Worm (Caenorhabditis elegans) whole organism, L4 larva: Measurements from ENCODE around the gene mrpl-12.
A peak's percentile ranks its signal among the peaks of the same experiment; 100 is the strongest.

Experiments used
- F10B5.3 ChIP-seq: sonication (generic microtip); optimal IDR thresholded peaks from 2 replicates; lab custom pipeline; 2016; ENCODE audit warnings: mild to moderate bottlenecking, missing genetic modification characterization, missing compliant biosample characterization
- F37D6.2 ChIP-seq: sonication (generic microtip); optimal IDR thresholded peaks from 2 replicates; lab custom pipeline; 2016; ENCODE audit warnings: mild to moderate bottlenecking, missing genetic modification characterization, missing compliant biosample characterization
- F49E8.2 ChIP-seq: sonication (generic microtip); optimal IDR thresholded peaks from 2 replicates; lab custom pipeline; 2016; ENCODE audit warnings: missing compliant biosample characterization, mild to moderate bottlenecking, missing genetic modification characterization, borderline replicate concordance
- T20F7.1 ChIP-seq: fragments of 200-800 bp; sonication (Bioruptor generic); optimal IDR thresholded peaks from 2 replicates; lab custom pipeline; 2018; ENCODE audit warnings: mild to moderate bottlenecking, missing genetic modification characterization, missing compliant biosample characterization
- Y48G9A.11 ChIP-seq: fragments of 200-800 bp; sonication (Bioruptor generic); IDR thresholded peaks from 2 replicates; pipeline ENCODE4 v1.3.6; 2022; ENCODE audit warnings: missing genetic modification reagents, missing genetic modification characterization, missing compliant biosample characterization
- Y75B8A.6 ChIP-seq: fragments of 200-800 bp; sonication (Bioruptor generic); IDR thresholded peaks from 2 replicates; pipeline ENCODE4 v1.3.6; 2022; ENCODE audit warnings: missing genetic modification reagents, missing genetic modification characterization, missing compliant biosample characterization
- aha-1 ChIP-seq: fragments of 150-350 bp; peaks from one replicate; lab custom pipeline; 2014; ENCODE audit warnings: missing biosample characterization, missing genetic modification characterization
- ceh-32 ChIP-seq: sonication (generic microtip); optimal IDR thresholded peaks from 2 replicates; lab custom pipeline; 2016; ENCODE audit warnings: mild to moderate bottlenecking, missing genetic modification characterization, missing compliant biosample characterization; ENCODE audit not compliant: poor library complexity
- ceh-44 ChIP-seq: fragments of 200-800 bp; sonication (Bioruptor generic); IDR thresholded peaks from 2 replicates; pipeline ENCODE4 v1.3.6; 2022; ENCODE audit warnings: missing genetic modification reagents, missing genetic modification characterization, missing compliant biosample characterization
- ceh-82 ChIP-seq: sonication (generic microtip); optimal IDR thresholded peaks from 2 replicates; lab custom pipeline; 2017; ENCODE audit warnings: missing biosample characterization, missing genetic modification characterization
- ces-1 ChIP-seq: fragments of 150-350 bp; sonication (generic microtip); optimal IDR thresholded peaks from 4 replicates; lab custom pipeline; 2014; ENCODE audit warnings: missing biosample characterization, missing genetic modification reagents, missing genetic modification characterization
- cey-2 ChIP-seq: sonication (generic microtip); optimal IDR thresholded peaks from 3 replicates; lab custom pipeline; 2017; ENCODE audit warnings: missing genetic modification characterization, mild to moderate bottlenecking, missing compliant biosample characterization, antibody characterized with exemption, borderline replicate concordance; ENCODE audit not compliant: insufficient read depth
- egl-43 ChIP-seq: fragments of 200-800 bp; sonication (Bioruptor generic); IDR thresholded peaks from 2 replicates; pipeline ENCODE4 v1.3.6; 2022; ENCODE audit warnings: missing genetic modification reagents, missing genetic modification characterization, missing compliant biosample characterization
- fkh-10 ChIP-seq: fragments of 150-350 bp; optimal IDR thresholded peaks from 2 replicates; lab custom pipeline; 2014; ENCODE audit warnings: missing biosample characterization, missing genetic modification reagents, missing genetic modification characterization
- fos-1 ChIP-seq: fragments of 150-350 bp; optimal IDR thresholded peaks from 2 replicates; lab custom pipeline; 2014; ENCODE audit warnings: missing biosample characterization, missing genetic modification characterization
- hlh-30 ChIP-seq: sonication (generic microtip); optimal IDR thresholded peaks from 2 replicates; lab custom pipeline; 2017; ENCODE audit warnings: antibody characterized with exemption, mild to moderate bottlenecking, missing genetic modification characterization, missing compliant biosample characterization; ENCODE audit not compliant: insufficient read depth
- hmg-1.1 ChIP-seq: fragments of 200-800 bp; sonication (Bioruptor generic); IDR thresholded peaks from 2 replicates; pipeline ENCODE4 v1.3.6; 2022; ENCODE audit warnings: missing genetic modification reagents, missing genetic modification characterization, missing compliant biosample characterization
- lim-7 ChIP-seq: fragments of 200-800 bp; sonication (Bioruptor generic); IDR thresholded peaks from 2 replicates; pipeline ENCODE4 v1.3.6; 2022; ENCODE audit warnings: missing genetic modification characterization, missing compliant biosample characterization
- lin-1 ChIP-seq: fragments of 200-800 bp; sonication (Bioruptor generic); IDR thresholded peaks from 2 replicates; pipeline ENCODE4 v1.3.6; 2022; ENCODE audit warnings: missing genetic modification reagents, missing genetic modification characterization, missing compliant biosample characterization
- lsy-2 ChIP-seq, 2 experiments: fragments of 150-350 bp in 1 of 2; sonication (generic microtip) in 1 of 2; optimal IDR thresholded peaks; 2 replicates each; lab custom pipeline; 2014 to 2017; ENCODE audit warnings: missing biosample characterization in 2 of 2, missing genetic modification characterization in 2 of 2
- mdl-1 ChIP-seq, 2 experiments: fragments of 150-350 bp in 1 of 2; sonication (generic microtip) in 1 of 2; optimal IDR thresholded peaks; 2 replicates each; lab custom pipeline; 2014 to 2017; ENCODE audit warnings: missing biosample characterization in 2 of 2, missing genetic modification characterization in 2 of 2
- mxl-3 ChIP-seq: fragments of 200-800 bp; sonication (Bioruptor generic); optimal IDR thresholded peaks from 2 replicates; lab custom pipeline; 2018; ENCODE audit warnings: mild to moderate bottlenecking, missing genetic modification characterization, missing compliant biosample characterization
- nhr-111 ChIP-seq: fragments of 200-800 bp; sonication (Bioruptor generic); optimal IDR thresholded peaks from 2 replicates; lab custom pipeline; 2018; ENCODE audit warnings: mild to moderate bottlenecking, missing genetic modification characterization, missing compliant biosample characterization
- nhr-237 ChIP-seq: sonication (generic microtip); optimal IDR thresholded peaks from 2 replicates; lab custom pipeline; 2017; ENCODE audit warnings: missing biosample characterization, missing genetic modification characterization
- nhr-25 ChIP-seq: sonication (generic microtip); optimal IDR thresholded peaks from 2 replicates; lab custom pipeline; 2017; ENCODE audit warnings: missing genetic modification characterization, mild to moderate bottlenecking, missing compliant biosample characterization, antibody characterized with exemption, moderate library complexity, borderline replicate concordance; ENCODE audit not compliant: insufficient read depth
- nhr-28 ChIP-seq: fragments of 150-350 bp; optimal IDR thresholded peaks from 2 replicates; lab custom pipeline; 2014; ENCODE audit warnings: missing biosample characterization, missing genetic modification characterization
- nhr-6 ChIP-seq: fragments of 150-350 bp; optimal IDR thresholded peaks from 2 replicates; lab custom pipeline; 2014; ENCODE audit warnings: missing biosample characterization, missing genetic modification characterization
- pqm-1 ChIP-seq: sonication (generic microtip); optimal IDR thresholded peaks from 2 replicates; lab custom pipeline; 2017; ENCODE audit warnings: missing biosample characterization, missing genetic modification characterization
- rbr-2 ChIP-seq: sonication (generic microtip); optimal IDR thresholded peaks from 2 replicates; lab custom pipeline; 2016; ENCODE audit warnings: missing genotype, missing genetic modification characterization, missing compliant biosample characterization
- skn-1 ChIP-seq: fragments of 150-350 bp; optimal IDR thresholded peaks from 2 replicates; lab custom pipeline; 2014; ENCODE audit warnings: missing biosample characterization, missing genetic modification characterization
- snpc-1.2 ChIP-seq: fragments of 200-800 bp; sonication (Bioruptor generic); IDR thresholded peaks from 2 replicates; pipeline ENCODE4 v1.3.6; 2022; ENCODE audit warnings: missing genetic modification reagents, missing genetic modification characterization, missing compliant biosample characterization
- unc-39 ChIP-seq: sonication (generic microtip); optimal IDR thresholded peaks from 2 replicates; lab custom pipeline; 2017; ENCODE audit warnings: missing biosample characterization, missing genetic modification characterization
- unc-62 ChIP-seq, 3 experiments: fragments of 150-350 bp in 1 of 3; sonication (generic microtip); optimal IDR thresholded peaks in 2 of 3; peaks in 1 of 3; 1 replicate in 1 of 3; 2 replicates in 2 of 3; lab custom pipeline; 2014 to 2017; ENCODE audit warnings: missing biosample characterization in 3 of 3, missing genetic modification characterization in 3 of 3, missing genetic modification reagents in 3 of 3, missing genotype in 1 of 3
- zfp-3 ChIP-seq: fragments of 200-800 bp; sonication (Bioruptor generic); conservative IDR thresholded peaks from 2 replicates; pipeline ENCODE4 v1.3.6; 2022; ENCODE audit warnings: missing genetic modification reagents, missing genetic modification characterization, missing compliant biosample characterization
- ztf-7 ChIP-seq: fragments of 150-350 bp; optimal IDR thresholded peaks from 2 replicates; lab custom pipeline; 2014; ENCODE audit warnings: missing biosample characterization, missing genetic modification characterization

Gene mrpl-12

ce11 chrIII:10707461-10707860, at the start of gene mrpl-12:
TSS of gene mrpl-12 (plus strand) at chrIII:10707761.
- no peak for TF ChIP-seq T20F7.1 (GFP tag; lab: Kevin White, UChicago)
- no peak for TF ChIP-seq nhr-111 (GFP tag; lab: Kevin White, UChicago)
- no peak for TF ChIP-seq Y75B8A.6
- TF ChIP-seq ceh-32 (tag; lab: Kevin White, UChicago): no peak
- TF ChIP-seq ces-1 (GFP tag; lab: Kevin White, UChicago): no peak
- TF ChIP-seq lim-7 (GFP tag; lab: Robert Waterston, UW): no peak
- no peak for TF ChIP-seq F37D6.2 (tag; lab: Kevin White, UChicago)
- no peak for TF ChIP-seq rbr-2 (tag; lab: Kevin White, UChicago)
- no peak for TF ChIP-seq Y48G9A.11 (GFP tag; lab: Robert Waterston, UW)
- no peak for TF ChIP-seq lin-1 (GFP tag; lab: Robert Waterston, UW)
- TF ChIP-seq mdl-1 (tag; optimal IDR thresholded peaks at IDR 0.05; lab: Kevin White, UChicago): no peak
- no peak for TF ChIP-seq cey-2 (tag; lab: Kevin White, UChicago)

ce11 chrIII:10658394-10658793, 49.2 kb upstream of the mrpl-12 start:
- peak; percentile 64 for TF ChIP-seq aha-1 (tag; lab: Kevin White, UChicago)
- TF ChIP-seq hmg-1.1 (GFP tag; lab: Robert Waterston, UW): no peak

- TF ChIP-seq ceh-44: no peak
- no peak for TF ChIP-seq cey-2 (tag; lab: Kevin White, UChicago)
- no peak for TF ChIP-seq skn-1 (tag; lab: Kevin White, UChicago)
- TF ChIP-seq F10B5.3 (tag; lab: Kevin White, UChicago): no peak
- TF ChIP-seq nhr-25 (tag; lab: Kevin White, UChicago): peak; percentile 41
- TF ChIP-seq egl-43 (GFP tag; lab: Robert Waterston, UW): no peak
- no peak for TF ChIP-seq fkh-10 (GFP tag; lab: Kevin White, UChicago)
- no peak for TF ChIP-seq ztf-7 (tag; lab: Kevin White, UChicago)
- peak; percentile 83 for TF ChIP-seq aha-1 (tag; lab: Kevin White, UChicago)
- no peak for TF ChIP-seq pqm-1 (tag; lab: Kevin White, UChicago)
- TF ChIP-seq nhr-28 (tag; lab: Kevin White, UChicago): peak; percentile 44
- TF ChIP-seq F49E8.2 (tag; lab: Kevin White, UChicago): no peak
- TF ChIP-seq hlh-30 (tag; lab: Kevin White, UChicago): peak; percentile 26
- peak; percentile 28 for TF ChIP-seq mxl-3 (GFP tag; lab: Kevin White, UChicago)
- no peak for TF ChIP-seq fos-1 (tag; lab: Kevin White, UChicago)
- TF ChIP-seq ceh-82 (tag; lab: Kevin White, UChicago): no peak
- no peak for TF ChIP-seq unc-39 (tag; lab: Kevin White, UChicago)
- TF ChIP-seq lsy-2 (tag; optimal IDR thresholded peaks at IDR 0.05; lab: Kevin White, UChicago): no peak
- peak in 1 of 2 experiments; percentile 43 for TF ChIP-seq mdl-1 (tag; optimal IDR thresholded peaks at IDR 0.05; lab: Kevin White, UChicago)
- TF ChIP-seq zfp-3 (GFP tag; lab: Robert Waterston, UW): no peak
- TF ChIP-seq unc-62 (GFP tag; optimal IDR thresholded peaks at IDR 0.05 in 1 of 2; lab: Kevin White, UChicago): peak in 1 of 2 experiments; percentile 66
- no peak for TF ChIP-seq unc-62 (tag; optimal IDR thresholded peaks at IDR 0.05; lab: Kevin White, UChicago)
- no peak for TF ChIP-seq nhr-237
Measured at ce11 chrIII:10661292-10661691, 46.3 kb upstream of the mrpl-12 start.

ce11 chrIII:10666640-10667039, 40.9 kb upstream of the mrpl-12 start:
- TF ChIP-seq nhr-6 (tag; lab: Kevin White, UChicago) (no peak), snpc-1.2 (GFP tag; lab: Robert Waterston, UW) (0 out of 2 replicates have a peak, but pooled peaks have one; percentile 28), hmg-1.1 (GFP tag; lab: Robert Waterston, UW) (0 out of 2 replicates have a peak, but pooled peaks have one; percentile 8), unc-62 (GFP tag; optimal IDR thresholded peaks at IDR 0.05 in 1 of 2; lab: Kevin White, UChicago) (peak in 1 of 2 experiments; percentile 26), unc-62 (tag; optimal IDR thresholded peaks at IDR 0.05; lab: Kevin White, UChicago) (no peak)
